Worm (Caenorhabditis elegans) whole organism, early embryonic: ENCODE measurements around the gene comt-2.

Experiments
- ets-7 ChIP-seq: sonication (generic microtip); optimal IDR thresholded peaks from 2 replicates; lab custom pipeline; 2016; ENCODE audit warnings: missing genotype, missing genetic modification characterization, missing compliant biosample characterization
- flt-1 ChIP-seq: fragments of 200-800 bp; sonication (Bioruptor generic); IDR thresholded peaks from 2 replicates; pipeline ENCODE4 v1.3.6; 2022; ENCODE audit warnings: missing genetic modification characterization, missing compliant biosample characterization
- tbx-37 ChIP-seq: fragments of 200-800 bp; sonication (Bioruptor generic); conservative IDR thresholded peaks from 2 replicates; pipeline ENCODE4 v1.3.6; 2022; ENCODE audit warnings: missing genetic modification reagents, missing genetic modification characterization, missing compliant biosample characterization

- no peak for TF ChIP-seq tbx-37
- TF ChIP-seq ets-7 (tag; lab: Kevin White, UChicago), result no peak
- TF ChIP-seq flt-1 (GFP tag; lab: Robert Waterston, UW), result no peak
These were observed 6.1 kb downstream of the comt-2 start, which contains the start of gene sqst-4 for ce11 chrV:16488172-16488571.
